Worm (Caenorhabditis elegans): ENCODE data around the gene nas-18.

- no peak for TF ChIP-seq attf-4 (tag; optimal IDR thresholded peaks at IDR 0.05)
- no peak for TF ChIP-seq sdz-12 (GFP tag; optimal IDR thresholded peaks at IDR 0.05)
- TF ChIP-seq ama-1 (optimal IDR thresholded peaks at IDR 0.05): no peak
- no peak for TF ChIP-seq set-16 (GFP tag; IDR thresholded peaks at IDR 0.05)
- TF ChIP-seq fkh-10 (GFP tag; optimal IDR thresholded peaks at IDR 0.05): no peak
- TF ChIP-seq nhr-76 (tag; optimal IDR thresholded peaks at IDR 0.05): no peak
- TF ChIP-seq pqm-1 (tag; optimal IDR thresholded peaks at IDR 0.05): no peak
- no peak for TF ChIP-seq egl-27 (tag; optimal IDR thresholded peaks at IDR 0.05)
- TF ChIP-seq ZK546.5 (tag; optimal IDR thresholded peaks at IDR 0.05): no peak
- TF ChIP-seq tag-97 (GFP tag; IDR thresholded peaks at IDR 0.05): no peak
- no peak for TF ChIP-seq nhr-10 (tag; optimal IDR thresholded peaks at IDR 0.05)
- no peak for TF ChIP-seq dmd-6 (GFP tag; IDR thresholded peaks at IDR 0.05)
These were observed 42.2 kb downstream of the nas-18 start, which contains the start of gene dmsr-1 for ce11 chrV:11438464-11438863.

Data from whole organism, L4 larva.